Fruit fly (Drosophila melanogaster): ENCODE results near the gene yellow-e3.

DNA sequence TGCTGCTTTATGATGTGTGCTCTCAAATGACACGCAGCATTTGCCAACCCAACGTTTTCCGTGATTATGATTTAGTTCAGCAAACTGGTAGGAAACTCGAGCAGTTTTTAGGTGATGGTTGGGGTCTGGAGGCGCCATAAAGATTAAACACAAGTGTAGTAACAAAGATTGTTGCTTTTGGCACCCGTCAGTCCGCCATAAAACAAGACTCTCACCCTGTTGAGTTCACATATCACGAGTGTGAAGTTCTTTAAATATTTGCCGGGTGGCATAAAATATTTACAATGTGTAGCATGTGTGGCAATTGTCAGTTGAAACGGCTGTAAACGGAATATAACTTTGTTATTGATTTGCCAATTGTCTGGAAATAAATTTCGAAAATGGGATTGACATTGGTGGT lies 37.0 kb upstream of the yellow-e3 start:
- TF ChIP-seq CTCF (optimal IDR thresholded peaks at IDR 0.05), result no peak
- no peak for TF ChIP-seq CG8478 (optimal IDR thresholded peaks at IDR 0.05)
